Worm (Caenorhabditis elegans) whole organism, L4 larva: Measurements from ENCODE around the gene rps-28.

Experiments
- F37D6.2 ChIP-seq: sonication (generic microtip); optimal IDR thresholded peaks from 2 replicates; lab custom pipeline; 2016; ENCODE audit warnings: mild to moderate bottlenecking, missing genetic modification characterization, missing compliant biosample characterization
- R02D3.7 ChIP-seq: fragments of 150-350 bp; sonication (generic microtip); optimal IDR thresholded peaks from 3 replicates; lab custom pipeline; 2014; ENCODE audit warnings: missing biosample characterization, missing genetic modification characterization
- T26A8.4 ChIP-seq: fragments of 200-800 bp; sonication (Bioruptor generic); IDR thresholded peaks from 2 replicates; pipeline ENCODE4 v1.3.6; 2022; ENCODE audit warnings: missing genetic modification characterization, missing compliant biosample characterization
- ZK546.5 ChIP-seq, 2 experiments: sonication (generic microtip); optimal IDR thresholded peaks; 2 replicates each; lab custom pipeline; 2017; ENCODE audit warnings: missing biosample characterization in 2 of 2, missing genetic modification characterization in 2 of 2
- aha-1 ChIP-seq: fragments of 150-350 bp; peaks from one replicate; lab custom pipeline; 2014; ENCODE audit warnings: missing biosample characterization, missing genetic modification characterization
- ces-1 ChIP-seq: fragments of 150-350 bp; sonication (generic microtip); optimal IDR thresholded peaks from 4 replicates; lab custom pipeline; 2014; ENCODE audit warnings: missing biosample characterization, missing genetic modification reagents, missing genetic modification characterization
- cey-2 ChIP-seq: sonication (generic microtip); optimal IDR thresholded peaks from 3 replicates; lab custom pipeline; 2017; ENCODE audit warnings: missing genetic modification characterization, mild to moderate bottlenecking, missing compliant biosample characterization, antibody characterized with exemption, borderline replicate concordance; ENCODE audit not compliant: insufficient read depth
- ctbp-1 ChIP-seq: fragments of 200-800 bp; sonication (Bioruptor generic); IDR thresholded peaks from 2 replicates; pipeline ENCODE4 v1.3.6; 2022; ENCODE audit warnings: missing genetic modification reagents, missing genetic modification characterization, missing compliant biosample characterization
- daf-12 ChIP-seq: fragments of 150-350 bp; optimal IDR thresholded peaks from 2 replicates; lab custom pipeline; 2014; ENCODE audit warnings: missing biosample characterization, missing genetic modification reagents, missing genetic modification characterization
- daf-16 ChIP-seq, 3 experiments: sonication (generic microtip); optimal IDR thresholded peaks; 2 replicates each; lab custom pipeline; 2016 to 2017; ENCODE audit warnings: missing genetic modification characterization in 3 of 3, missing genetic modification reagents in 3 of 3, mild to moderate bottlenecking in 2 of 3, missing compliant biosample characterization in 2 of 3, missing biosample characterization in 1 of 3, moderate library complexity in 1 of 3
- daf-19 ChIP-seq: fragments of 200-800 bp; sonication (Bioruptor generic); conservative IDR thresholded peaks from 2 replicates; pipeline ENCODE4 v1.3.6; 2022; ENCODE audit warnings: missing genetic modification characterization, missing compliant biosample characterization
- dmd-6 ChIP-seq: fragments of 200-800 bp; sonication (Bioruptor generic); IDR thresholded peaks from 2 replicates; pipeline ENCODE4 v1.3.6; 2022; ENCODE audit warnings: missing genetic modification reagents, missing genetic modification characterization, missing compliant biosample characterization
- dmd-8 ChIP-seq: fragments of 200-800 bp; sonication (Bioruptor generic); IDR thresholded peaks from 2 replicates; pipeline ENCODE4 v1.3.6; 2022; ENCODE audit warnings: missing genetic modification characterization, missing compliant biosample characterization
- dpl-1 ChIP-seq: fragments of 150-350 bp; optimal IDR thresholded peaks from 2 replicates; lab custom pipeline; 2014; ENCODE audit warnings: missing biosample characterization, missing genetic modification reagents, missing genetic modification characterization
- egl-43 ChIP-seq: fragments of 200-800 bp; sonication (Bioruptor generic); IDR thresholded peaks from 2 replicates; pipeline ENCODE4 v1.3.6; 2022; ENCODE audit warnings: missing genetic modification reagents, missing genetic modification characterization, missing compliant biosample characterization
- fkh-10 ChIP-seq: fragments of 150-350 bp; optimal IDR thresholded peaks from 2 replicates; lab custom pipeline; 2014; ENCODE audit warnings: missing biosample characterization, missing genetic modification reagents, missing genetic modification characterization
- hlh-11 ChIP-seq: fragments of 200-800 bp; sonication (Bioruptor generic); optimal IDR thresholded peaks from 2 replicates; lab custom pipeline; 2018; ENCODE audit warnings: mild to moderate bottlenecking, missing genetic modification characterization, missing compliant biosample characterization
- hlh-30 ChIP-seq: sonication (generic microtip); optimal IDR thresholded peaks from 2 replicates; lab custom pipeline; 2017; ENCODE audit warnings: antibody characterized with exemption, mild to moderate bottlenecking, missing genetic modification characterization, missing compliant biosample characterization; ENCODE audit not compliant: insufficient read depth
- hmg-1.1 ChIP-seq: fragments of 200-800 bp; sonication (Bioruptor generic); IDR thresholded peaks from 2 replicates; pipeline ENCODE4 v1.3.6; 2022; ENCODE audit warnings: missing genetic modification reagents, missing genetic modification characterization, missing compliant biosample characterization
- lim-7 ChIP-seq: fragments of 200-800 bp; sonication (Bioruptor generic); IDR thresholded peaks from 2 replicates; pipeline ENCODE4 v1.3.6; 2022; ENCODE audit warnings: missing genetic modification characterization, missing compliant biosample characterization
- lin-38 ChIP-seq: fragments of 200-800 bp; sonication (Bioruptor generic); IDR thresholded peaks from 2 replicates; pipeline ENCODE4 v1.3.6; 2022; ENCODE audit warnings: missing genetic modification reagents, missing genetic modification characterization, missing compliant biosample characterization
- lsy-2 ChIP-seq, 2 experiments: fragments of 150-350 bp in 1 of 2; sonication (generic microtip) in 1 of 2; optimal IDR thresholded peaks; 2 replicates each; lab custom pipeline; 2014 to 2017; ENCODE audit warnings: missing biosample characterization in 2 of 2, missing genetic modification characterization in 2 of 2
- madf-5 ChIP-seq, 2 experiments: fragments of 200-800 bp; sonication (Bioruptor generic); IDR thresholded peaks; 2 replicates each; pipeline ENCODE4 v1.3.6; 2022; ENCODE audit warnings: missing compliant biosample characterization in 2 of 2, missing genetic modification characterization in 2 of 2
- madf-9 ChIP-seq: fragments of 200-800 bp; sonication (Bioruptor generic); conservative IDR thresholded peaks from 2 replicates; pipeline ENCODE4 v1.3.6; 2022; ENCODE audit warnings: missing genetic modification reagents, missing genetic modification characterization, missing compliant biosample characterization
- mdl-1 ChIP-seq, 2 experiments: fragments of 150-350 bp in 1 of 2; sonication (generic microtip) in 1 of 2; optimal IDR thresholded peaks; 2 replicates each; lab custom pipeline; 2014 to 2017; ENCODE audit warnings: missing biosample characterization in 2 of 2, missing genetic modification characterization in 2 of 2
- mep-1 ChIP-seq: fragments of 150-350 bp; sonication (generic microtip); optimal IDR thresholded peaks from 3 replicates; lab custom pipeline; 2014; ENCODE audit warnings: missing biosample characterization, missing genetic modification characterization
- mes-2 ChIP-seq: sonication (generic microtip); optimal IDR thresholded peaks from 2 replicates; lab custom pipeline; 2016; ENCODE audit warnings: missing genotype, mild to moderate bottlenecking, missing genetic modification characterization, missing compliant biosample characterization; ENCODE audit not compliant: poor library complexity, severe bottlenecking
- mxl-3 ChIP-seq: fragments of 200-800 bp; sonication (Bioruptor generic); optimal IDR thresholded peaks from 2 replicates; lab custom pipeline; 2018; ENCODE audit warnings: mild to moderate bottlenecking, missing genetic modification characterization, missing compliant biosample characterization
- nhr-10 ChIP-seq: fragments of 150-350 bp; optimal IDR thresholded peaks from 2 replicates; lab custom pipeline; 2014; ENCODE audit warnings: missing biosample characterization, missing genetic modification characterization
- nhr-25 ChIP-seq: sonication (generic microtip); optimal IDR thresholded peaks from 2 replicates; lab custom pipeline; 2017; ENCODE audit warnings: missing genetic modification characterization, mild to moderate bottlenecking, missing compliant biosample characterization, antibody characterized with exemption, moderate library complexity, borderline replicate concordance; ENCODE audit not compliant: insufficient read depth
- nhr-41 ChIP-seq: fragments of 200-800 bp; sonication (Bioruptor generic); IDR thresholded peaks from 2 replicates; pipeline ENCODE4 v1.3.6; 2022; ENCODE audit warnings: missing genetic modification reagents, missing genetic modification characterization, missing compliant biosample characterization
- nhr-48 ChIP-seq: sonication (generic microtip); optimal IDR thresholded peaks from 2 replicates; lab custom pipeline; 2016; ENCODE audit warnings: mild to moderate bottlenecking, missing genetic modification characterization, missing compliant biosample characterization
- php-3 ChIP-seq: fragments of 200-800 bp; sonication (Bioruptor generic); IDR thresholded peaks from 2 replicates; pipeline ENCODE4 v1.3.6; 2022; ENCODE audit warnings: missing genetic modification reagents, missing genetic modification characterization, missing compliant biosample characterization
- pqm-1 ChIP-seq: sonication (generic microtip); optimal IDR thresholded peaks from 2 replicates; lab custom pipeline; 2017; ENCODE audit warnings: missing biosample characterization, missing genetic modification characterization
- saeg-2 ChIP-seq: fragments of 200-800 bp; sonication (Bioruptor generic); IDR thresholded peaks from 2 replicates; pipeline ENCODE4 v1.3.6; 2022; ENCODE audit warnings: missing genetic modification reagents, missing genetic modification characterization, missing compliant biosample characterization
- tag-97 ChIP-seq: fragments of 200-800 bp; sonication (Bioruptor generic); IDR thresholded peaks from 2 replicates; pipeline ENCODE4 v1.3.6; 2022; ENCODE audit warnings: missing genetic modification characterization, missing compliant biosample characterization
- unc-130 ChIP-seq: sonication (generic microtip); optimal IDR thresholded peaks from 2 replicates; lab custom pipeline; 2016; ENCODE audit warnings: missing genetic modification reagents, missing genetic modification characterization, missing compliant biosample characterization
- vab-7 ChIP-seq: fragments of 200-800 bp; sonication (Bioruptor generic); IDR thresholded peaks from 2 replicates; pipeline ENCODE4 v1.3.6; 2022; ENCODE audit warnings: missing genetic modification reagents, missing genetic modification characterization, missing compliant biosample characterization
- zip-11 ChIP-seq: fragments of 200-800 bp; sonication (Bioruptor generic); IDR thresholded peaks from 2 replicates; pipeline ENCODE4 v1.3.6; 2022; ENCODE audit warnings: missing genetic modification characterization, missing compliant biosample characterization
- zip-2 ChIP-seq: fragments of 150-350 bp; optimal IDR thresholded peaks from 2 replicates; lab custom pipeline; 2014; ENCODE audit warnings: missing biosample characterization, missing genetic modification characterization
- ztf-7 ChIP-seq: fragments of 150-350 bp; optimal IDR thresholded peaks from 2 replicates; lab custom pipeline; 2014; ENCODE audit warnings: missing biosample characterization, missing genetic modification characterization

The rps-28 gene

ce11 chrIV:1655312-1655711 is 4.2 kb upstream of the rps-28 start (continued):
- peak; percentile 50 for TF ChIP-seq mes-2 (tag; lab: Kevin White, UChicago)
- TF ChIP-seq hlh-30, result peak; percentile 68
- TF ChIP-seq madf-5 (GFP tag; IDR thresholded peaks at IDR 0.05; lab: Robert Waterston, UW), result no peak
- TF ChIP-seq T26A8.4 (GFP tag; lab: Robert Waterston, UW), result no peak
- peak in 1 of 2 experiments; percentile 51 for TF ChIP-seq lsy-2 (tag; optimal IDR thresholded peaks at IDR 0.05; lab: Kevin White, UChicago)
- TF ChIP-seq ztf-7 (tag; lab: Kevin White, UChicago), result no peak
- no peak for TF ChIP-seq R02D3.7 (tag; lab: Kevin White, UChicago)
- no peak for TF ChIP-seq unc-130 (GFP tag; lab: Kevin White, UChicago)
- no peak for TF ChIP-seq vab-7 (GFP tag; lab: Robert Waterston, UW)
- no peak for TF ChIP-seq ZK546.5 (tag; optimal IDR thresholded peaks at IDR 0.05; lab: Kevin White, UChicago)
- no peak for TF ChIP-seq daf-12 (tag; lab: Kevin White, UChicago)
- TF ChIP-seq daf-19 (GFP tag; lab: Robert Waterston, UW), result no peak
- TF ChIP-seq php-3 (GFP tag; lab: Robert Waterston, UW), result no peak
- no peak for TF ChIP-seq nhr-48 (tag; lab: Kevin White, UChicago)
- TF ChIP-seq ces-1 (GFP tag; lab: Kevin White, UChicago), result no peak
- TF ChIP-seq saeg-2 (GFP tag; lab: Robert Waterston, UW), result no peak
- no peak for TF ChIP-seq zip-11 (GFP tag; lab: Robert Waterston, UW)
- TF ChIP-seq daf-16 (GFP tag; optimal IDR thresholded peaks at IDR 0.05; lab: Kevin White, UChicago), result no peak
- no peak for TF ChIP-seq daf-16 (tag; optimal IDR thresholded peaks at IDR 0.05; lab: Kevin White, UChicago)
- peak; percentile 9 to 75 for TF ChIP-seq mdl-1 (tag; optimal IDR thresholded peaks at IDR 0.05; lab: Kevin White, UChicago)
- TF ChIP-seq fkh-10 (GFP tag; lab: Kevin White, UChicago), result no peak
- TF ChIP-seq nhr-41 (GFP tag; lab: Robert Waterston, UW), result no peak
- no peak for TF ChIP-seq cey-2
- no peak for TF ChIP-seq egl-43 (GFP tag; lab: Robert Waterston, UW)
- no peak for TF ChIP-seq dmd-8 (GFP tag; lab: Robert Waterston, UW)
- TF ChIP-seq nhr-25 (tag; lab: Kevin White, UChicago), result no peak
- peak; percentile 73 for TF ChIP-seq dmd-6
- no peak for TF ChIP-seq tag-97 (GFP tag; lab: Robert Waterston, UW)
- TF ChIP-seq zip-2 (tag; lab: Kevin White, UChicago), result no peak
- no peak for TF ChIP-seq F37D6.2
- peak; percentile 20 for TF ChIP-seq nhr-10 (tag; lab: Kevin White, UChicago)
- no peak for TF ChIP-seq lim-7 (GFP tag; lab: Robert Waterston, UW)

DNA sequence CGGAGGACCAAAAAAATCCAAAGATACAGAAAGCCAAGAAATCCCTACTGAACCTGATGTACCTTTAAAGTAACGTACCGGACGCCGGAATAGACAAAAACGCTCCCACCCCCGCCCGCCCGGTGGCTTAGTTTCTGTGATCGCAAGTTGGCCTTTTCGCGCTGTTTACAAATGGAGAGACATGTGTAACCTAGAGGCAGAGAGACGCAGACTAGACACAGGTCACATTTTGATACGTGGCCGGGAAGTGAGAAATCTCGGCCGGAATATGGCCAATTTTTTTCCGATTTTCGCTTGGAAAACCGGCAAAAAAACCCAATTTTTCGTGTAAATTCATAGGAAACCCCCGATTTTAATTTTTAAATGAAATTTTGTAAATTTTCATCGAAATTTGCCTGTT is 2.4 kb upstream of the rps-28 start:
- no peak for TF ChIP-seq madf-9 (GFP tag; lab: Robert Waterston, UW)
- peak; percentile 40 for TF ChIP-seq hlh-11 (tag; lab: Kevin White, UChicago)
- TF ChIP-seq ctbp-1 (GFP tag; lab: Robert Waterston, UW), result no peak
- TF ChIP-seq pqm-1 (tag; lab: Kevin White, UChicago), result no peak
- peak; percentile 64 for TF ChIP-seq mxl-3 (GFP tag; lab: Kevin White, UChicago)
- no peak for TF ChIP-seq lin-38 (GFP tag; lab: Robert Waterston, UW)
- no peak for TF ChIP-seq dpl-1
- no peak for TF ChIP-seq ces-1 (GFP tag; lab: Kevin White, UChicago)
- TF ChIP-seq mdl-1 (tag; optimal IDR thresholded peaks at IDR 0.05; lab: Kevin White, UChicago), result peak in 1 of 2 experiments; percentile 14
- peak; percentile 37; the same call in 1 of the 2 replicates for TF ChIP-seq hmg-1.1 (GFP tag; lab: Robert Waterston, UW)
- TF ChIP-seq mep-1, result peak; percentile 22
- TF ChIP-seq daf-16 (GFP tag; optimal IDR thresholded peaks at IDR 0.05; lab: Kevin White, UChicago), result no peak
- peak; percentile 30 for TF ChIP-seq daf-16 (tag; optimal IDR thresholded peaks at IDR 0.05; lab: Kevin White, UChicago)
- TF ChIP-seq hlh-30, result peak; percentile 74
- TF ChIP-seq aha-1, result peak; percentile 11
- peak; percentile 62 for TF ChIP-seq mes-2 (tag; lab: Kevin White, UChicago)
- TF ChIP-seq tag-97 (GFP tag; lab: Robert Waterston, UW), result no peak
- TF ChIP-seq, all 104 proteins: peak for 9
